Worm (Caenorhabditis elegans) whole organism, mixed stage, embryonic: Measurements from ENCODE around the gene cpt-4.
A peak's percentile ranks its signal among the peaks of the same experiment; 100 is the strongest.

Source experiments
- blmp-1 ChIP-seq: fragments of 150-350 bp; optimal IDR thresholded peaks from 2 replicates; lab custom pipeline; 2014; ENCODE audit warnings: missing biosample characterization, missing genetic modification characterization
- ceh-43 ChIP-seq: fragments of 200-800 bp; sonication (Bioruptor generic); optimal IDR thresholded peaks from 2 replicates; lab custom pipeline; 2018; ENCODE audit warnings: mild to moderate bottlenecking, missing genetic modification characterization, moderate library complexity, missing compliant biosample characterization
- ceh-83 ChIP-seq: fragments of 200-800 bp; sonication (Bioruptor generic); optimal IDR thresholded peaks from 2 replicates; lab custom pipeline; 2018; ENCODE audit warnings: mild to moderate bottlenecking, missing genetic modification characterization, missing compliant biosample characterization
- ces-1 ChIP-seq: fragments of 150-350 bp; optimal IDR thresholded peaks from 2 replicates; lab custom pipeline; 2014; ENCODE audit warnings: missing biosample characterization, missing genetic modification reagents, missing genetic modification characterization
- cnd-1 ChIP-seq: fragments of 200-800 bp; sonication (Bioruptor generic); optimal IDR thresholded peaks from 2 replicates; lab custom pipeline; 2018; ENCODE audit warnings: mild to moderate bottlenecking, missing genetic modification characterization, missing compliant biosample characterization
- elt-1 ChIP-seq: sonication (generic microtip); optimal IDR thresholded peaks from 2 replicates; lab custom pipeline; 2017; ENCODE audit warnings: missing genetic modification characterization, mild to moderate bottlenecking, missing compliant biosample characterization, antibody characterized with exemption, moderate library complexity, borderline replicate concordance; ENCODE audit not compliant: insufficient read depth
- elt-3 ChIP-seq: fragments of 150-350 bp; optimal IDR thresholded peaks from 2 replicates; lab custom pipeline; 2014; ENCODE audit warnings: missing biosample characterization, missing genetic modification characterization
- hlh-1 ChIP-seq: fragments of 150-350 bp; optimal IDR thresholded peaks from 2 replicates; lab custom pipeline; 2014; ENCODE audit warnings: missing biosample characterization, missing genetic modification reagents, missing genetic modification characterization
- lin-32 ChIP-seq: fragments of 200-800 bp; sonication (Bioruptor generic); optimal IDR thresholded peaks from 2 replicates; lab custom pipeline; 2018; ENCODE audit warnings: mild to moderate bottlenecking, missing genetic modification characterization, missing compliant biosample characterization
- lsy-2 ChIP-seq: fragments of 150-350 bp; optimal IDR thresholded peaks from 2 replicates; lab custom pipeline; 2014; ENCODE audit warnings: missing biosample characterization, missing genetic modification characterization
- mab-5 ChIP-seq: fragments of 150-350 bp; optimal IDR thresholded peaks from 2 replicates; lab custom pipeline; 2014; ENCODE audit warnings: missing biosample characterization, missing genetic modification characterization
- mep-1 ChIP-seq: fragments of 150-350 bp; optimal IDR thresholded peaks from 2 replicates; lab custom pipeline; 2017; ENCODE audit warnings: missing biosample characterization, missing genetic modification reagents, missing genetic modification characterization, inconsistent platforms
- mls-2 ChIP-seq: sonication (generic microtip); optimal IDR thresholded peaks from 2 replicates; lab custom pipeline; 2016; ENCODE audit warnings: mild to moderate bottlenecking, missing genetic modification characterization, moderate library complexity, missing compliant biosample characterization
- nhr-12 ChIP-seq: fragments of 150-350 bp; optimal IDR thresholded peaks from 2 replicates; lab custom pipeline; 2014; ENCODE audit warnings: missing biosample characterization, missing genetic modification characterization
- nhr-2 ChIP-seq: fragments of 150-350 bp; optimal IDR thresholded peaks from 2 replicates; lab custom pipeline; 2014; ENCODE audit warnings: missing biosample characterization, missing genetic modification characterization
- nhr-237 ChIP-seq: fragments of 150-350 bp; optimal IDR thresholded peaks from 2 replicates; lab custom pipeline; 2014; ENCODE audit warnings: missing biosample characterization, missing genetic modification characterization
- nhr-28 ChIP-seq: fragments of 150-350 bp; optimal IDR thresholded peaks from 2 replicates; lab custom pipeline; 2014; ENCODE audit warnings: missing biosample characterization, missing genetic modification characterization
- nhr-76 ChIP-seq: sonication (generic microtip); optimal IDR thresholded peaks from 2 replicates; lab custom pipeline; 2017; ENCODE audit warnings: missing biosample characterization, missing genetic modification characterization
- pha-4 ChIP-seq: fragments of 150-350 bp; optimal IDR thresholded peaks from 2 replicates; lab custom pipeline; 2018; ENCODE audit warnings: missing biosample characterization, missing genetic modification reagents, missing genetic modification characterization
- sem-2 ChIP-seq: fragments of 200-800 bp; sonication (Bioruptor generic); optimal IDR thresholded peaks from 2 replicates; lab custom pipeline; 2018; ENCODE audit warnings: mild to moderate bottlenecking, missing genetic modification characterization, missing compliant biosample characterization
- snpc-4 ChIP-seq: fragments of 150-350 bp; optimal IDR thresholded peaks from 2 replicates; lab custom pipeline; 2014; ENCODE audit warnings: missing biosample characterization, missing genetic modification characterization
- sptf-1 ChIP-seq: sonication (generic microtip); optimal IDR thresholded peaks from 2 replicates; lab custom pipeline; 2017; ENCODE audit warnings: mild to moderate bottlenecking, missing genetic modification characterization, moderate library complexity, missing compliant biosample characterization
- tbx-8 ChIP-seq: fragments of 200-800 bp; sonication (Bioruptor generic); optimal IDR thresholded peaks from 2 replicates; lab custom pipeline; 2018; ENCODE audit warnings: mild to moderate bottlenecking, missing genetic modification characterization, moderate library complexity, missing compliant biosample characterization
- unc-120 ChIP-seq: sonication (generic microtip); optimal IDR thresholded peaks from 2 replicates; lab custom pipeline; 2017; ENCODE audit warnings: missing genetic modification characterization, missing compliant biosample characterization; ENCODE audit not compliant: poor library complexity, severe bottlenecking
- unc-62 ChIP-seq: fragments of 150-350 bp; optimal IDR thresholded peaks from 2 replicates; lab custom pipeline; 2014; ENCODE audit warnings: missing biosample characterization, missing genetic modification reagents, missing genetic modification characterization
- zip-8 ChIP-seq: fragments of 150-350 bp; optimal IDR thresholded peaks from 2 replicates; lab custom pipeline; 2014; ENCODE audit warnings: missing biosample characterization, missing genetic modification characterization
- ztf-11 ChIP-seq: fragments of 150-350 bp; optimal IDR thresholded peaks from 2 replicates; lab custom pipeline; 2014; ENCODE audit warnings: missing biosample characterization, missing genetic modification characterization

cpt-4 gene

ce11 chrV:5030212-5030611 lies 2.7 kb upstream of the cpt-4 start:
- TF ChIP-seq cnd-1 (tag; lab: Kevin White, UChicago) (no peak), elt-1 (tag; lab: Kevin White, UChicago) (no peak), zip-8 (tag; lab: Kevin White, UChicago) (no peak), sem-2 (GFP tag; lab: Kevin White, UChicago) (no peak), ces-1 (GFP tag; lab: Kevin White, UChicago) (no peak), ceh-83 (GFP tag; lab: Kevin White, UChicago) (no peak), unc-62 (GFP tag; lab: Kevin White, UChicago) (no peak), sptf-1 (tag; lab: Kevin White, UChicago) (no peak), snpc-4 (no peak), hlh-1 (tag; lab: Kevin White, UChicago) (no peak), mab-5 (tag; lab: Kevin White, UChicago) (no peak), blmp-1 (tag; lab: Kevin White, UChicago) (no peak), lin-32 (GFP tag; lab: Kevin White, UChicago) (no peak), nhr-28 (tag; lab: Kevin White, UChicago) (no peak), elt-3 (tag; lab: Kevin White, UChicago) (no peak)
- TF ChIP-seq, all 35 proteins: peak for 0

ce11 chrV:5026438-5026837 lies 1.1 kb downstream of the cpt-4 start:
- TF ChIP-seq unc-120 (tag; lab: Kevin White, UChicago), result no peak
- TF ChIP-seq sem-2 (GFP tag; lab: Kevin White, UChicago), result no peak
- TF ChIP-seq blmp-1 (tag; lab: Kevin White, UChicago), result no peak
- no peak for TF ChIP-seq elt-3 (tag; lab: Kevin White, UChicago)
- no peak for TF ChIP-seq ces-1 (GFP tag; lab: Kevin White, UChicago)
- no peak for TF ChIP-seq nhr-12 (tag; lab: Kevin White, UChicago)
- no peak for TF ChIP-seq ceh-43
- TF ChIP-seq ceh-83 (GFP tag; lab: Kevin White, UChicago), result no peak
- no peak for TF ChIP-seq lin-32 (GFP tag; lab: Kevin White, UChicago)
- TF ChIP-seq snpc-4, result no peak
- no peak for TF ChIP-seq ztf-11
- no peak for TF ChIP-seq sptf-1 (tag; lab: Kevin White, UChicago)

ce11 chrV:5023355-5023754 lies 4.2 kb downstream of the cpt-4 start:
- no peak for TF ChIP-seq nhr-76 (tag; lab: Kevin White, UChicago)
- no peak for TF ChIP-seq mep-1
- peak; percentile 98 for TF ChIP-seq zip-8 (tag; lab: Kevin White, UChicago)
- TF ChIP-seq tbx-8 (GFP tag; lab: Kevin White, UChicago), result no peak
- no peak for TF ChIP-seq snpc-4
- TF ChIP-seq lsy-2, result no peak
- no peak for TF ChIP-seq mab-5 (tag; lab: Kevin White, UChicago)
- no peak for TF ChIP-seq pha-4
- peak; percentile 43 for TF ChIP-seq nhr-2 (tag; lab: Kevin White, UChicago)

ce11 chrV:5018810-5019274 lies 8.7 kb downstream of the cpt-4 start, which contains the start of gene srr-4:
srr-4 (plus strand) TSS chrV:5019224.
- no peak for TF ChIP-seq snpc-4
- TF ChIP-seq mls-2 (tag; lab: Kevin White, UChicago), result no peak

- no peak for TF ChIP-seq nhr-237 (tag; lab: Kevin White, UChicago)
- no peak for TF ChIP-seq zip-8 (tag; lab: Kevin White, UChicago)
- TF ChIP-seq cnd-1 (tag; lab: Kevin White, UChicago), result no peak
Measured at ce11 chrV:5018067-5018466, 9.5 kb downstream of the cpt-4 start.

- peak; percentile 33 for TF ChIP-seq ces-1 (GFP tag; lab: Kevin White, UChicago)
- no peak for TF ChIP-seq unc-120 (tag; lab: Kevin White, UChicago)
Measured at ce11 chrV:5016728-5017127, 10.8 kb downstream of the cpt-4 start.
